Fruit fly (Drosophila melanogaster) whole organism, embryonic: ENCODE results near the gene CG7530.

Experiments used
- BEAF-32 ChIP-seq: fragments of 200-800 bp; sonication (Bioruptor generic); optimal IDR thresholded peaks from 3 replicates; lab custom pipeline; 2017; ENCODE audit warnings: missing biosample characterization, missing genetic modification characterization, mild to moderate bottlenecking, moderate library complexity, missing genetic modification reagents
- Bdp1 ChIP-seq: fragments of 200-800 bp; sonication (Bioruptor generic); optimal IDR thresholded peaks from 3 replicates; lab custom pipeline; 2016; ENCODE audit warnings: missing biosample characterization, missing genetic modification characterization
- Blimp-1 ChIP-seq: fragments of 200-800 bp; sonication (Bioruptor generic); optimal IDR thresholded peaks from 3 replicates; lab custom pipeline; 2018; ENCODE audit warnings: missing biosample characterization, missing genetic modification characterization, mild to moderate bottlenecking, moderate library complexity, missing genetic modification reagents
- CG10147 ChIP-seq: fragments of 200-800 bp; sonication (Bioruptor generic); optimal IDR thresholded peaks from 2 replicates; lab custom pipeline; 2019; ENCODE audit warnings: missing biosample characterization, mild to moderate bottlenecking, missing genetic modification characterization, moderate library complexity
- CG1024 ChIP-seq: fragments of 200-800 bp; sonication (Bioruptor generic); IDR thresholded peaks from 2 replicates; pipeline ENCODE4 v1.3.6; 2022; ENCODE audit warnings: missing biosample characterization, missing genetic modification characterization
- CG10959 ChIP-seq: fragments of 200-800 bp; sonication (Bioruptor generic); IDR thresholded peaks from 2 replicates; pipeline ENCODE4 v1.3.6; 2022; ENCODE audit warnings: missing biosample characterization, missing genetic modification characterization
- CG1529 ChIP-seq: fragments of 200-800 bp; sonication (Bioruptor generic); optimal IDR thresholded peaks from 3 replicates; lab custom pipeline; 2018; ENCODE audit warnings: missing biosample characterization, missing genetic modification characterization
- CG16815 ChIP-seq: fragments of 200-800 bp; sonication (Bioruptor generic); optimal IDR thresholded peaks from 3 replicates; lab custom pipeline; 2017; ENCODE audit warnings: missing biosample characterization, mild to moderate bottlenecking, missing genetic modification characterization
- CG17912 ChIP-seq: fragments of 200-800 bp; sonication (Bioruptor generic); optimal IDR thresholded peaks from 2 replicates; lab custom pipeline; 2018; ENCODE audit warnings: missing biosample characterization, mild to moderate bottlenecking, missing genetic modification characterization
- CG3726 ChIP-seq: fragments of 200-800 bp; sonication (Bioruptor generic); IDR thresholded peaks from 3 replicates; pipeline ENCODE4, ENCODE4 v1.3.6; 2022; ENCODE audit warnings: missing biosample characterization, missing genetic modification characterization
- CG6654 ChIP-seq: fragments of 200-800 bp; sonication (Bioruptor generic); optimal IDR thresholded peaks from 2 replicates; lab custom pipeline; 2017; ENCODE audit warnings: missing biosample characterization, mild to moderate bottlenecking, missing genetic modification characterization
- CG7786 ChIP-seq: fragments of 200-800 bp; sonication (Bioruptor generic); optimal IDR thresholded peaks from 2 replicates; lab custom pipeline; 2016; ENCODE audit warnings: missing biosample characterization, missing genetic modification characterization
- CG8944 ChIP-seq: fragments of 200-800 bp; sonication (Bioruptor generic); optimal IDR thresholded peaks from 3 replicates; lab custom pipeline; 2016; ENCODE audit warnings: missing biosample characterization, missing genetic modification characterization
- Chrac-16 ChIP-seq: fragments of 200-800 bp; sonication (Bioruptor generic); optimal IDR thresholded peaks from 3 replicates; lab custom pipeline; 2016; ENCODE audit warnings: missing biosample characterization, missing genetic modification characterization
- Fer3 ChIP-seq: fragments of 200-800 bp; sonication (Bioruptor generic); optimal IDR thresholded peaks from 2 replicates; lab custom pipeline; 2018; ENCODE audit warnings: missing biosample characterization, mild to moderate bottlenecking, missing genetic modification characterization, moderate library complexity
- Hr39 ChIP-seq: fragments of >200 bp; optimal IDR thresholded peaks from 2 replicates; lab custom pipeline; 2017
- Hsf ChIP-seq: fragments of 200-800 bp; sonication (Bioruptor generic); optimal IDR thresholded peaks from 3 replicates; lab custom pipeline; 2016; ENCODE audit warnings: missing biosample characterization, missing genetic modification characterization
- Myb ChIP-seq: fragments of 200-800 bp; sonication (Bioruptor generic); optimal IDR thresholded peaks from 2 replicates; lab custom pipeline; 2016; ENCODE audit warnings: missing biosample characterization, missing genetic modification characterization
- NC2α ChIP-seq: fragments of 200-800 bp; sonication (Bioruptor generic); optimal IDR thresholded peaks from 2 replicates; lab custom pipeline; 2016; ENCODE audit warnings: missing biosample characterization, missing genetic modification characterization
- Neu2 ChIP-seq: fragments of 200-800 bp; sonication (Bioruptor generic); optimal IDR thresholded peaks from 3 replicates; lab custom pipeline; 2016; ENCODE audit warnings: missing biosample characterization, missing genetic modification characterization, borderline replicate concordance
- Oli ChIP-seq: fragments of 200-800 bp; sonication (Bioruptor generic); optimal IDR thresholded peaks from 2 replicates; lab custom pipeline; 2018; ENCODE audit warnings: missing biosample characterization, mild to moderate bottlenecking, missing genetic modification characterization, moderate library complexity
- Ssrp ChIP-seq: fragments of 200-800 bp; sonication (Bioruptor generic); optimal IDR thresholded peaks from 2 replicates; lab custom pipeline; 2018; ENCODE audit warnings: missing biosample characterization, mild to moderate bottlenecking, missing genetic modification characterization, moderate library complexity
- Taf1 ChIP-seq: fragments of 200-800 bp; sonication (Bioruptor generic); IDR thresholded peaks from 2 replicates; pipeline ENCODE4 v1.3.6; 2022; ENCODE audit warnings: missing biosample characterization, missing genetic modification characterization
- YL-1 ChIP-seq: fragments of 200-800 bp; sonication (Bioruptor generic); optimal IDR thresholded peaks from 3 replicates; lab custom pipeline; 2017; ENCODE audit warnings: missing biosample characterization, mild to moderate bottlenecking, missing genetic modification characterization
- abd-A ChIP-seq: fragments of 200-800 bp; sonication (Bioruptor generic); optimal IDR thresholded peaks from 3 replicates; lab custom pipeline; 2019; ENCODE audit warnings: missing biosample characterization, mild to moderate bottlenecking, missing genetic modification characterization, moderate library complexity
- ac ChIP-seq: fragments of 200-800 bp; sonication (Bioruptor generic); optimal IDR thresholded peaks from 3 replicates; lab custom pipeline; 2017; ENCODE audit warnings: missing biosample characterization, mild to moderate bottlenecking, missing genetic modification characterization
- corto ChIP-seq: fragments of 200-800 bp; sonication (Bioruptor generic); optimal IDR thresholded peaks from 2 replicates; lab custom pipeline; 2016; ENCODE audit warnings: missing biosample characterization, mild to moderate bottlenecking, missing genetic modification characterization, moderate library complexity
- crc ChIP-seq: fragments of 200-800 bp; sonication (Bioruptor generic); optimal IDR thresholded peaks from 2 replicates; lab custom pipeline; 2016; ENCODE audit warnings: missing biosample characterization, missing genetic modification characterization
- crol ChIP-seq: fragments of 200-800 bp; sonication (Bioruptor generic); IDR thresholded peaks from 2 replicates; pipeline ENCODE4 v1.3.6; 2022; ENCODE audit warnings: missing biosample characterization, missing genetic modification characterization
- cwo ChIP-seq: fragments of 200-800 bp; sonication (Bioruptor generic); optimal IDR thresholded peaks from 3 replicates; lab custom pipeline; 2017; ENCODE audit warnings: missing biosample characterization, missing genetic modification characterization, mild to moderate bottlenecking, moderate library complexity, missing genetic modification reagents
- da ChIP-seq: fragments of 200-800 bp; sonication (Bioruptor generic); optimal IDR thresholded peaks from 2 replicates; lab custom pipeline; 2016; ENCODE audit warnings: missing biosample characterization, missing genetic modification characterization
- disco-r ChIP-seq: fragments of 200-800 bp; sonication (Bioruptor generic); optimal IDR thresholded peaks from 2 replicates; lab custom pipeline; 2016; ENCODE audit warnings: missing biosample characterization, missing genetic modification characterization
- dmrt11E ChIP-seq: fragments of 200-800 bp; sonication (Bioruptor generic); optimal IDR thresholded peaks from 3 replicates; lab custom pipeline; 2018; ENCODE audit warnings: missing biosample characterization, mild to moderate bottlenecking, missing genetic modification characterization, moderate library complexity
- ewg ChIP-seq: fragments of 200-800 bp; sonication (Bioruptor generic); optimal IDR thresholded peaks from 3 replicates; lab custom pipeline; 2017; ENCODE audit warnings: mild to moderate bottlenecking, missing biosample characterization, missing genetic modification reagents, missing genetic modification characterization
- gcm2 ChIP-seq: fragments of 200-800 bp; sonication (Bioruptor generic); optimal IDR thresholded peaks from 2 replicates; lab custom pipeline; 2016; ENCODE audit warnings: missing biosample characterization, missing genetic modification characterization
- grau ChIP-seq: fragments of 200-800 bp; optimal IDR thresholded peaks from 3 replicates; lab custom pipeline; 2019; ENCODE audit warnings: missing biosample characterization, mild to moderate bottlenecking, missing genetic modification characterization, moderate library complexity
- gsb ChIP-seq: fragments of 200-800 bp; sonication (Bioruptor generic); IDR thresholded peaks from 2 replicates; pipeline ENCODE4 v1.3.6; 2022; ENCODE audit warnings: missing biosample characterization, missing genetic modification characterization
- h ChIP-seq: fragments of >200 bp; optimal IDR thresholded peaks from 2 replicates; lab custom pipeline; 2017
- jing ChIP-seq: fragments of 200-800 bp; sonication (Bioruptor generic); optimal IDR thresholded peaks from 2 replicates; lab custom pipeline; 2018; ENCODE audit warnings: missing biosample characterization, mild to moderate bottlenecking, missing genetic modification characterization
- knrl ChIP-seq: fragments of 200-800 bp; sonication (Bioruptor generic); IDR thresholded peaks from 3 replicates; pipeline ENCODE4 v1.3.6; 2022; ENCODE audit warnings: missing biosample characterization, missing genetic modification characterization; ENCODE audit not compliant: partially characterized antibody
- lbe ChIP-seq: fragments of 200-800 bp; sonication (Bioruptor generic); optimal IDR thresholded peaks from 2 replicates; lab custom pipeline; 2016; ENCODE audit warnings: missing biosample characterization, mild to moderate bottlenecking, missing genetic modification characterization
- lov ChIP-seq, 2 experiments: fragments of 200-800 bp in 1 of 2; fragments of >200 bp in 1 of 2; sonication (Bioruptor generic) in 1 of 2; IDR thresholded peaks in 1 of 2; optimal IDR thresholded peaks in 1 of 2; 2 replicates in 1 of 2; 3 replicates in 1 of 2; pipeline versions ENCODE4 v1.3.6 to Lab custom; 2017 to 2022; ENCODE audit warnings: missing biosample characterization in 1 of 2, missing genetic modification characterization in 1 of 2
- oc ChIP-seq: fragments of 200-800 bp; sonication (Bioruptor generic); optimal IDR thresholded peaks from 2 replicates; lab custom pipeline; 2018; ENCODE audit warnings: missing biosample characterization, mild to moderate bottlenecking, missing genetic modification characterization, moderate library complexity
- pho ChIP-seq: fragments of 200-800 bp; sonication (Bioruptor generic); optimal IDR thresholded peaks from 2 replicates; lab custom pipeline; 2016; ENCODE audit warnings: missing biosample characterization, missing genetic modification characterization
- rib ChIP-seq: fragments of 200-800 bp; sonication (Bioruptor generic); IDR thresholded peaks from 2 replicates; pipeline ENCODE4 v1.3.6; 2022; ENCODE audit warnings: missing biosample characterization, missing genetic modification characterization
- sd ChIP-seq: fragments of 200-800 bp; sonication (Bioruptor generic); optimal IDR thresholded peaks from 3 replicates; lab custom pipeline; 2018; ENCODE audit warnings: missing biosample characterization, mild to moderate bottlenecking, missing genetic modification characterization, moderate library complexity
- trem ChIP-seq: fragments of 200-800 bp; optimal IDR thresholded peaks from 3 replicates; lab custom pipeline; 2019; ENCODE audit warnings: missing biosample characterization, mild to moderate bottlenecking, missing genetic modification characterization, moderate library complexity
- vnd ChIP-seq: fragments of 200-800 bp; sonication (Bioruptor generic); IDR thresholded peaks from 3 replicates; pipeline ENCODE4 v1.3.6; 2022; ENCODE audit warnings: missing biosample characterization, missing genetic modification characterization; ENCODE audit not compliant: partially characterized antibody
- wdn ChIP-seq: fragments of 200-800 bp; sonication (Bioruptor generic); IDR thresholded peaks from 2 replicates; pipeline ENCODE4 v1.3.6; 2022; ENCODE audit warnings: missing biosample characterization, missing genetic modification characterization
- zfh2 ChIP-seq: fragments of 200-800 bp; sonication (Bioruptor generic); optimal IDR thresholded peaks from 2 replicates; lab custom pipeline; 2016; ENCODE audit warnings: missing biosample characterization, missing genetic modification characterization

CG7530 gene

DNA sequence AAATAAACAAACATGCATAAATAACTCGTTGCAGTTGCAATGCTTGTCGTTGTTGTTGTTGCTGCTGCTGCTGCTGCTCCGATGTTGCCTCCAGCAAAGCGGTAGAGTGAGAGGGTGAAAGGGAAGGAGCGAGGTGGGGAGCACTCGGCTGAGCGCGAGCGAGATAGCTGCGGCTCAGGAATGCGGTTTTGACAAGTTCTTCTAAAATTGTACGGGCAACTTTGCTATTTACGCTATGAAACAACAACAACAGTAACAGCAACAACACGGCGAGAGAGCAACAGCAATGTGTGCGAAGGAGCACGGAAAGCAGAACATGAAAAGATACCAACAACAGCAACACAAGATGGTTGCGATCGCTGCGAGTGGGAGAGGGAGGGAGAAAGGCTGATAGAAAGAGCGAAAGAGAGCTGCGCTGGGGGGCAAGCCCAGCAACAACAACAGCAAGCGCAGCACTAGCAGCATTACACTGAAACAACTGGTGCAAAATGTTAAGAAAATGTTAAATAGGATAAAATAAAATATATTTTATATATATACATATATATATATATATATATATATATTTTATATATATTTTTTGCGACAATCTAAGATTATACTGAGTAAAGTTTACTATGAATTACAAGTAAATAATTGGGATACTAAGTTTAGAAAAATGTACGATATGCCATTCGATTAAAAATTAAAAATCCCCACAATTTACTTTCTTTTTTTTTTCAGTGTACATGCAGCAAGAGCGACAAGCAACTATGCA, 17.0 kb downstream of the CG7530 start (continued):
- TF ChIP-seq lbe (GFP tag; lab: Kevin White, UChicago): no peak
- TF ChIP-seq gcm2: no peak
- peak; percentile 64 for TF ChIP-seq Oli (tag; lab: Kevin White, UChicago)
- no peak for TF ChIP-seq BEAF-32 (GFP tag; lab: Kevin White, UChicago)
- TF ChIP-seq Myb (GFP tag; lab: Kevin White, UChicago): no peak
- TF ChIP-seq h (lab: Kevin White, UChicago): no peak
- peak; percentile 79; the same call in 1 of the 2 replicates for TF ChIP-seq rib (GFP tag; lab: Robert Waterston, UW)
- no peak for TF ChIP-seq CG16815 (GFP tag; lab: Kevin White, UChicago)
- no peak for TF ChIP-seq corto
- TF ChIP-seq ewg: peak; percentile 36
- TF ChIP-seq NC2α: no peak
- TF ChIP-seq Neu2 (GFP tag; lab: Kevin White, UChicago): no peak
- TF ChIP-seq Ssrp: peak; percentile 87
- TF ChIP-seq lov (optimal IDR thresholded peaks at IDR 0.05; lab: Kevin White, UChicago): no peak
- no peak for TF ChIP-seq lov (GFP tag; IDR thresholded peaks at IDR 0.05; lab: Robert Waterston, UW)
- TF ChIP-seq CG10147 (GFP tag; lab: Kevin White, UChicago): peak; percentile 27
- no peak for TF ChIP-seq ac (GFP tag; lab: Kevin White, UChicago)
- peak; percentile 4 for TF ChIP-seq CG1529 (GFP tag; lab: Kevin White, UChicago)
- peak; percentile 71 for TF ChIP-seq oc (tag; lab: Kevin White, UChicago)
- no peak for TF ChIP-seq CG17912 (GFP tag; lab: Kevin White, UChicago)
- peak; percentile 85 for TF ChIP-seq CG10959 (GFP tag; lab: Robert Waterston, UW)
- peak; percentile 63 for TF ChIP-seq abd-A (tag; lab: Kevin White, UChicago)
- TF ChIP-seq Hsf (GFP tag; lab: Kevin White, UChicago): no peak
- peak; percentile 2 for TF ChIP-seq pho (GFP tag; lab: Kevin White, UChicago)
- no peak for TF ChIP-seq Taf1
- no peak for TF ChIP-seq Bdp1 (GFP tag; lab: Kevin White, UChicago)
- no peak for TF ChIP-seq jing (GFP tag; lab: Kevin White, UChicago)
- TF ChIP-seq dmrt11E (tag; lab: Kevin White, UChicago): peak; percentile 88
- peak; percentile 62 for TF ChIP-seq grau (tag; lab: Kevin White, UChicago)
- TF ChIP-seq Chrac-16 (GFP tag; lab: Kevin White, UChicago): peak; percentile 13
- no peak for TF ChIP-seq vnd (GFP tag; lab: Robert Waterston, UW)
- TF ChIP-seq CG6654: peak; percentile 74
- no peak for TF ChIP-seq Hr39 (lab: Kevin White, UChicago)
- no peak for TF ChIP-seq YL-1 (GFP tag; lab: Kevin White, UChicago)
- peak; percentile 94 for TF ChIP-seq crol (GFP tag; lab: Robert Waterston, UW)
- no peak for TF ChIP-seq crc
- TF ChIP-seq CG8944 (GFP tag; lab: Kevin White, UChicago): peak; percentile 36
- TF ChIP-seq Blimp-1: peak; percentile 94
- TF ChIP-seq Fer3 (tag; lab: Kevin White, UChicago): peak; percentile 61
- TF ChIP-seq gsb (GFP tag; lab: Robert Waterston, UW): no peak
- TF ChIP-seq cwo: peak; percentile 54
- TF ChIP-seq CG1024 (GFP tag; lab: Robert Waterston, UW): no peak
- TF ChIP-seq disco-r (GFP tag; lab: Kevin White, UChicago): no peak
- TF ChIP-seq trem: peak; percentile 91
- no peak for TF ChIP-seq CG7786
- TF ChIP-seq sd (tag; lab: Kevin White, UChicago): peak; percentile 100
- TF ChIP-seq zfh2 (GFP tag; lab: Kevin White, UChicago): no peak
- TF ChIP-seq CG3726 (GFP tag; lab: Robert Waterston, UW): no peak
- no peak for TF ChIP-seq wdn (GFP tag; lab: Robert Waterston, UW)
- 0 out of 3 replicates have a peak, but pooled peaks have one; percentile 31 for TF ChIP-seq knrl (GFP tag; lab: Robert Waterston, UW)
- TF ChIP-seq da: no peak
